Worm (Caenorhabditis elegans): Measurements from ENCODE around the gene vwa-8.

DNA sequence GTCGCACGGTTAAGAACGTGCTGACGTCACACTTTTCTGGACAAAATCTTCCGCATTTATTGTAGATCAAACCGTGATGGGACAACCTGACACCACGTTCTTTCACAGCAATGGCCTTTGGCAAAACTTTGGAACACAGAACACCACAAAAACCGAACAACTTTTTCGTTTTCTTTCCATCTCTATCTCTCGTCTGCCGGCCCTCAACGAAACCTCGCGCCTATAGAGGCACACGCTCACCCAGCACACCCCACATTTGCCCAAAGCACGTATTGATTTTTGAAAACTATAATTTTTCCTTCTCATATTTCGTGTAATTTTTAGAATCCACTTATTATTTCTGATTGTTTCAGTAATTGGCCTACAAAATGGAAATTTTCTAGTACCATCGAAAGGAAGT lies 50.6 kb downstream of the vwa-8 start:
- no peak for TF ChIP-seq ama-1 (optimal IDR thresholded peaks at IDR 0.05)
- no peak for TF ChIP-seq ama-1 (GFP tag; optimal IDR thresholded peaks at IDR 0.05)
- TF ChIP-seq F33H1.4 (GFP tag; IDR thresholded peaks at IDR 0.05): no peak
- TF ChIP-seq C06A6.2 (GFP tag; conservative IDR thresholded peaks at IDR 0.05): no peak
- TF ChIP-seq snpc-3.4 (tag; optimal IDR thresholded peaks at IDR 0.05): no peak
- no peak for TF ChIP-seq bed-2 (GFP tag; IDR thresholded peaks at IDR 0.05)
- no peak for TF ChIP-seq snpc-1.3 (tag; optimal IDR thresholded peaks at IDR 0.05; ENCODE audit: insufficient read depth)
- no peak for TF ChIP-seq pha-4 (tag; optimal IDR thresholded peaks at IDR 0.05)
- no peak for TF ChIP-seq ztf-28 (GFP tag; IDR thresholded peaks at IDR 0.05)
